Fruit fly (Drosophila melanogaster): Measurements from ENCODE around the gene Gr22f.

DNA sequence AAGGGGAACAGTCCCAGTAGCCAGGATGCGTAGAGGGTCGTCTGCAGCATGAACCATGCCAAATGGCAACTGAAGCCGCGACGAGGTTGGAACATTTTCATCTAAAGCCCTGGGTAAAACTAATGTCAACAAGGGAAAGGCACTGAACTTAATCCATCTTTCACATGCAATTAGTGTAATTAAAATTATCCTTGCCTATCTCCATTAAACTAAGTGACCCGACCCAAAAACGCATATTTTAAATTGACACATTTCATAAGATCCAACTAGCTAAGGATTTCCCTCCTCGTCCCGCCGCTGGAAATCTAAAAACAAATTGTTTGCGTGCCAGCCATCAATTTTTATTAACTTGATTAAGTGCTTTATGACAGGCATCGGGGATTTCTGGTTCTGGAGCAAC lies at the start of gene Gr22f:
- TF ChIP-seq pad (GFP tag; optimal IDR thresholded peaks at IDR 0.05) (no peak), CG1620 (GFP tag; optimal IDR thresholded peaks at IDR 0.05) (no peak)

Data from whole organism, adult.